Worm (Caenorhabditis elegans): ENCODE results near the gene cah-4.

The cah-4 gene

ce11 chrX:13589735-13590134 is 47.4 kb downstream of the cah-4 start, which contains the start of gene col-9:
TSS of gene col-9 (plus strand) at chrX:13590035.
- no peak for TF ChIP-seq repo-1 (tag; optimal IDR thresholded peaks at IDR 0.05)
- TF ChIP-seq ztf-6 (GFP tag; IDR thresholded peaks at IDR 0.05) = no peak
- TF ChIP-seq F49E8.2 (tag; optimal IDR thresholded peaks at IDR 0.05; ENCODE audit: insufficient read depth) = no peak
- TF ChIP-seq madf-3 (GFP tag; IDR thresholded peaks at IDR 0.05) = no peak
- no peak for TF ChIP-seq Y53G8AR.9 (GFP tag; conservative IDR thresholded peaks at IDR 0.05)
- TF ChIP-seq dpl-1 (GFP tag; optimal IDR thresholded peaks at IDR 0.05) = no peak
- no peak for TF ChIP-seq egl-18 (GFP tag; IDR thresholded peaks at IDR 0.05)
- no peak for TF ChIP-seq dox-1 (GFP tag; IDR thresholded peaks at IDR 0.05)
- TF ChIP-seq unc-130 (GFP tag; optimal IDR thresholded peaks at IDR 0.05) = no peak
- TF ChIP-seq Y53F4B.3 (GFP tag; IDR thresholded peaks at IDR 0.05) = no peak
- no peak for TF ChIP-seq F52B5.7 (tag; optimal IDR thresholded peaks at IDR 0.05)
- TF ChIP-seq zfh-2 (GFP tag; conservative IDR thresholded peaks at IDR 0.05) = no peak
- no peak for TF ChIP-seq unc-62 (GFP tag; optimal IDR thresholded peaks at IDR 0.05)
- TF ChIP-seq xnd-1 (tag; optimal IDR thresholded peaks at IDR 0.05) = no peak
- no peak for TF ChIP-seq lag-1 (GFP tag; IDR thresholded peaks at IDR 0.05)
- no peak for TF ChIP-seq lsl-1 (GFP tag; optimal IDR thresholded peaks at IDR 0.05)
- TF ChIP-seq zim-3 (tag; optimal IDR thresholded peaks at IDR 0.05) = no peak
- TF ChIP-seq madf-10 (tag; optimal IDR thresholded peaks at IDR 0.05) = no peak

- TF ChIP-seq sptf-2 (GFP tag; optimal IDR thresholded peaks at IDR 0.05) (no peak), zfh-2 (GFP tag; conservative IDR thresholded peaks at IDR 0.05) (peak; percentile 90), egrh-3 (GFP tag; IDR thresholded peaks at IDR 0.05) (peak; percentile 51; the same call in 1 of the 2 replicates)
Measured at ce11 chrX:13590688-13591087, 48.3 kb downstream of the cah-4 start.

ce11 chrX:13591175-13591574 is 48.8 kb downstream of the cah-4 start, which contains the start of gene col-44:
TSS of gene col-44 (plus strand) at chrX:13591475.
- no peak for TF ChIP-seq die-1 (tag; optimal IDR thresholded peaks at IDR 0.05)
- TF ChIP-seq dpff-1 (tag; optimal IDR thresholded peaks at IDR 0.05) = no peak
- TF ChIP-seq Y79H2A.3 (GFP tag; conservative IDR thresholded peaks at IDR 0.05) = no peak
- no peak for TF ChIP-seq ztf-28 (GFP tag; IDR thresholded peaks at IDR 0.05)
- no peak for TF ChIP-seq F52B5.7 (tag; optimal IDR thresholded peaks at IDR 0.05)
- no peak for TF ChIP-seq nfya-1 (tag; optimal IDR thresholded peaks at IDR 0.05; ENCODE audit: borderline replicate concordance, insufficient read depth)
- TF ChIP-seq B0019.2 (GFP tag; conservative IDR thresholded peaks at IDR 0.05) = no peak
- no peak for TF ChIP-seq C17E4.6 (GFP tag; IDR thresholded peaks at IDR 0.05)
- TF ChIP-seq B0336.3 (GFP tag; IDR thresholded peaks at IDR 0.05) = no peak
- TF ChIP-seq sptf-2 (GFP tag; optimal IDR thresholded peaks at IDR 0.05) = no peak

ce11 chrX:13591953-13592352 is 49.6 kb downstream of the cah-4 start:
- TF ChIP-seq dox-1 (GFP tag; IDR thresholded peaks at IDR 0.05) (0 out of 2 replicates have a peak, but pooled peaks have one; percentile 14), mcd-1 (GFP tag; IDR thresholded peaks at IDR 0.05) (peak; percentile 62), egrh-3 (GFP tag; IDR thresholded peaks at IDR 0.05) (peak; percentile 98), ceh-27 (GFP tag; optimal IDR thresholded peaks at IDR 0.05) (no peak), T26A5.8 (tag; optimal IDR thresholded peaks at IDR 0.05) (no peak), chd-7 (tag; optimal IDR thresholded peaks at IDR 0.05) (no peak), zfh-2 (GFP tag; conservative IDR thresholded peaks at IDR 0.05) (peak; percentile 91)

ce11 chrX:13592367-13592766 is 50.0 kb downstream of the cah-4 start, which contains the start of gene F54B11.4:
TSS of gene F54B11.4 (plus strand) at chrX:13592667.
- TF ChIP-seq cebp-1 (GFP tag; IDR thresholded peaks at IDR 0.05) = no peak
- TF ChIP-seq cebp-1 (tag; optimal IDR thresholded peaks at IDR 0.05) = peak; percentile 62
- no peak for TF ChIP-seq D2030.7 (GFP tag; IDR thresholded peaks at IDR 0.05)
- TF ChIP-seq hsf-1 (GFP tag; IDR thresholded peaks at IDR 0.05) = no peak
- TF ChIP-seq tbp1 (GFP tag; optimal IDR thresholded peaks at IDR 0.05) = no peak
- TF ChIP-seq F10E7.11 (tag; optimal IDR thresholded peaks at IDR 0.05) = no peak
- no peak for TF ChIP-seq repo-1 (tag; optimal IDR thresholded peaks at IDR 0.05)
- no peak for TF ChIP-seq K11D2.4 (GFP tag; IDR thresholded peaks at IDR 0.05)
- TF ChIP-seq lin-35 (GFP tag; optimal IDR thresholded peaks at IDR 0.05) = no peak
